Fruit fly (Drosophila melanogaster) whole organism, embryonic: ENCODE results near the gene CG42727.
A peak's percentile ranks its signal among the peaks of the same experiment; 100 is the strongest.

Experiments used
- Abd-B ChIP-seq: fragments of 200-800 bp; sonication (Bioruptor generic); optimal IDR thresholded peaks from 2 replicates; lab custom pipeline; 2018; ENCODE audit warnings: missing biosample characterization, mild to moderate bottlenecking, missing genetic modification characterization, moderate library complexity
- Atf6 ChIP-seq: fragments of 200-800 bp; sonication (Bioruptor generic); IDR thresholded peaks from 2 replicates; pipeline ENCODE4 v1.3.6; 2022; ENCODE audit warnings: missing biosample characterization, missing genetic modification characterization
- CG11247 ChIP-seq: fragments of 200-800 bp; sonication (Bioruptor generic); IDR thresholded peaks from 2 replicates; pipeline ENCODE4 v1.3.6; 2022; ENCODE audit warnings: missing biosample characterization, missing genetic modification characterization
- CG12071 ChIP-seq: fragments of 200-800 bp; sonication (Bioruptor generic); optimal IDR thresholded peaks from 3 replicates; lab custom pipeline; 2018; ENCODE audit warnings: missing biosample characterization, mild to moderate bottlenecking, missing genetic modification characterization
- CG14667 ChIP-seq: fragments of 200-800 bp; sonication (Bioruptor generic); IDR thresholded peaks from 2 replicates; pipeline ENCODE4 v1.3.6; 2022; ENCODE audit warnings: missing biosample characterization, missing genetic modification characterization
- CG14965 ChIP-seq: fragments of 200-800 bp; sonication (Bioruptor generic); optimal IDR thresholded peaks from 2 replicates; lab custom pipeline; 2016; ENCODE audit warnings: missing biosample characterization, missing genetic modification characterization, borderline replicate concordance
- CG1602 ChIP-seq: fragments of 200-800 bp; sonication (Bioruptor generic); optimal IDR thresholded peaks from 3 replicates; lab custom pipeline; 2016; ENCODE audit warnings: missing biosample characterization, missing genetic modification characterization
- CG17359 ChIP-seq: fragments of 200-800 bp; sonication (Bioruptor generic); optimal IDR thresholded peaks from 3 replicates; lab custom pipeline; 2018; ENCODE audit warnings: missing biosample characterization, mild to moderate bottlenecking, missing genetic modification characterization, moderate library complexity
- CG3163 ChIP-seq: fragments of 200-800 bp; sonication (Bioruptor generic); optimal IDR thresholded peaks from 3 replicates; lab custom pipeline; 2016; ENCODE audit warnings: missing biosample characterization, missing genetic modification characterization
- CG4360 ChIP-seq: fragments of 200-800 bp; sonication (Bioruptor generic); IDR thresholded peaks from 2 replicates; pipeline ENCODE4 v1.3.6; 2022; ENCODE audit warnings: missing biosample characterization, missing genetic modification characterization
- CG4404 ChIP-seq: fragments of 200-800 bp; sonication (Bioruptor generic); IDR thresholded peaks from 2 replicates; pipeline ENCODE4 v1.3.6; 2022; ENCODE audit warnings: missing biosample characterization, missing genetic modification characterization
- CG6791 ChIP-seq: fragments of 200-800 bp; sonication (Bioruptor generic); IDR thresholded peaks from 3 replicates; pipeline ENCODE4 v1.3.6; 2022; ENCODE audit warnings: missing biosample characterization, missing genetic modification characterization; ENCODE audit not compliant: partially characterized antibody
- CG8924 ChIP-seq: fragments of 200-800 bp; optimal IDR thresholded peaks from 3 replicates; lab custom pipeline; 2019; ENCODE audit warnings: missing biosample characterization, mild to moderate bottlenecking, missing genetic modification characterization, moderate library complexity
- D ChIP-seq, 2 experiments: fragments of 200-800 bp in 1 of 2; fragments of >200 bp in 1 of 2; sonication (Bioruptor generic) in 1 of 2; optimal IDR thresholded peaks; 2 replicates in 1 of 2; 3 replicates in 1 of 2; lab custom pipeline; 2017; ENCODE audit warnings: mild to moderate bottlenecking in 1 of 2, missing biosample characterization in 1 of 2, missing genetic modification characterization in 1 of 2, missing genetic modification reagents in 1 of 2
- D19A ChIP-seq: fragments of 200-800 bp; optimal IDR thresholded peaks from 3 replicates; lab custom pipeline; 2019; ENCODE audit warnings: missing biosample characterization, mild to moderate bottlenecking, missing genetic modification characterization, moderate library complexity
- Dad ChIP-seq: fragments of 200-800 bp; sonication (Bioruptor generic); optimal IDR thresholded peaks from 3 replicates; lab custom pipeline; 2016; ENCODE audit warnings: missing biosample characterization, missing genetic modification characterization
- Elba2 ChIP-seq: fragments of 200-800 bp; sonication (Bioruptor generic); optimal IDR thresholded peaks from 3 replicates; lab custom pipeline; 2016; ENCODE audit warnings: missing biosample characterization, missing genetic modification characterization
- HHEX ChIP-seq: fragments of 200-800 bp; sonication (Bioruptor generic); optimal IDR thresholded peaks from 3 replicates; lab custom pipeline; 2017; ENCODE audit warnings: missing biosample characterization, mild to moderate bottlenecking, missing genetic modification characterization, missing genetic modification reagents
- Hand ChIP-seq: fragments of 200-800 bp; sonication (Bioruptor generic); optimal IDR thresholded peaks from 2 replicates; lab custom pipeline; 2017; ENCODE audit warnings: mild to moderate bottlenecking, missing biosample characterization, missing genetic modification reagents, missing genetic modification characterization
- Hey ChIP-seq: fragments of 200-800 bp; sonication (Bioruptor generic); optimal IDR thresholded peaks from 3 replicates; lab custom pipeline; 2018; ENCODE audit warnings: missing biosample characterization, mild to moderate bottlenecking, missing genetic modification characterization
- Lpt ChIP-seq: fragments of >200 bp; optimal IDR thresholded peaks from 2 replicates; lab custom pipeline; 2018; ENCODE audit warnings: missing biosample characterization, missing genetic modification characterization
- MTF-1 ChIP-seq: fragments of 200-800 bp; sonication (Bioruptor generic); optimal IDR thresholded peaks from 2 replicates; lab custom pipeline; 2018; ENCODE audit warnings: missing biosample characterization, mild to moderate bottlenecking, missing genetic modification characterization, borderline replicate concordance
- Oaz ChIP-seq: fragments of 200-800 bp; sonication (Bioruptor generic); IDR thresholded peaks from 2 replicates; pipeline ENCODE4 v1.3.6; 2022; ENCODE audit warnings: missing biosample characterization, missing genetic modification characterization
- Optix ChIP-seq: fragments of 200-800 bp; sonication (Bioruptor generic); IDR thresholded peaks from 3 replicates; pipeline ENCODE4 v1.3.6; 2022; ENCODE audit warnings: missing biosample characterization, missing genetic modification characterization
- Ptx1 ChIP-seq: fragments of 200-800 bp; sonication (Bioruptor generic); IDR thresholded peaks from 2 replicates; pipeline ENCODE4 v1.3.6; 2022; ENCODE audit warnings: missing biosample characterization, missing genetic modification characterization
- Side ChIP-seq: fragments of 200-800 bp; sonication (Bioruptor generic); optimal IDR thresholded peaks from 2 replicates; lab custom pipeline; 2016; ENCODE audit warnings: missing biosample characterization, missing genetic modification characterization
- Stat92E ChIP-seq, 3 experiments: fragments of >200 bp in 2 of 3; fragments of 200-800 bp in 1 of 3; sonication (Bioruptor generic) in 1 of 3; optimal IDR thresholded peaks; 2 replicates each; lab custom pipeline; 2017 to 2019; ENCODE audit warnings: missing biosample characterization in 3 of 3, missing genetic modification characterization in 3 of 3, mild to moderate bottlenecking in 1 of 3, moderate library complexity in 1 of 3
- ab ChIP-seq: fragments of 200-800 bp; sonication (Bioruptor generic); optimal IDR thresholded peaks from 2 replicates; lab custom pipeline; 2016; ENCODE audit warnings: missing biosample characterization, missing genetic modification characterization
- al ChIP-seq: fragments of 200-800 bp; sonication (Bioruptor generic); IDR thresholded peaks from 2 replicates; pipeline ENCODE4 v1.3.6; 2022; ENCODE audit warnings: missing biosample characterization, missing genetic modification characterization
- bigmax ChIP-seq: fragments of 200-800 bp; sonication (Bioruptor generic); optimal IDR thresholded peaks from 2 replicates; lab custom pipeline; 2018; ENCODE audit warnings: missing biosample characterization, mild to moderate bottlenecking, missing genetic modification characterization
- cato ChIP-seq: fragments of 200-800 bp; sonication (Bioruptor generic); optimal IDR thresholded peaks from 2 replicates; lab custom pipeline; 2016; ENCODE audit warnings: missing biosample characterization, missing genetic modification characterization, borderline replicate concordance
- ci ChIP-seq: fragments of 200-800 bp; sonication (Bioruptor generic); IDR thresholded peaks from 3 replicates; pipeline ENCODE4 v1.3.6; 2022; ENCODE audit warnings: missing biosample characterization, missing genetic modification characterization
- dmrt11E ChIP-seq: fragments of 200-800 bp; sonication (Bioruptor generic); optimal IDR thresholded peaks from 3 replicates; lab custom pipeline; 2018; ENCODE audit warnings: missing biosample characterization, mild to moderate bottlenecking, missing genetic modification characterization, moderate library complexity
- en ChIP-seq: fragments of 200-800 bp; sonication (Bioruptor generic); optimal IDR thresholded peaks from 2 replicates; lab custom pipeline; 2016; ENCODE audit warnings: missing biosample characterization, missing genetic modification characterization
- hb ChIP-seq: fragments of 200-800 bp; sonication (Bioruptor generic); IDR thresholded peaks from 3 replicates; pipeline ENCODE4 v1.3.6; 2022; ENCODE audit warnings: missing biosample characterization, missing genetic modification characterization; ENCODE audit not compliant: partially characterized antibody
- jing ChIP-seq: fragments of 200-800 bp; sonication (Bioruptor generic); optimal IDR thresholded peaks from 2 replicates; lab custom pipeline; 2018; ENCODE audit warnings: missing biosample characterization, mild to moderate bottlenecking, missing genetic modification characterization
- ken ChIP-seq: fragments of 200-800 bp; sonication (Bioruptor generic); IDR thresholded peaks from 3 replicates; pipeline ENCODE4 v1.3.6; 2022; ENCODE audit warnings: missing biosample characterization, missing genetic modification characterization
- nau ChIP-seq: fragments of 200-800 bp; sonication (Bioruptor generic); optimal IDR thresholded peaks from 3 replicates; lab custom pipeline; 2017; ENCODE audit warnings: missing biosample characterization, mild to moderate bottlenecking, missing genetic modification characterization, missing genetic modification reagents
- nerfin-1 ChIP-seq: fragments of 200-800 bp; sonication (Bioruptor generic); optimal IDR thresholded peaks from 3 replicates; lab custom pipeline; 2019; ENCODE audit warnings: missing biosample characterization, mild to moderate bottlenecking, missing genetic modification characterization, moderate library complexity
- nmo ChIP-seq: fragments of 200-800 bp; sonication (Bioruptor generic); optimal IDR thresholded peaks from 2 replicates; lab custom pipeline; 2018; ENCODE audit warnings: missing biosample characterization, mild to moderate bottlenecking, missing genetic modification characterization, moderate library complexity
- pnt ChIP-seq: fragments of 200-800 bp; sonication (Bioruptor generic); optimal IDR thresholded peaks from 3 replicates; lab custom pipeline; 2016; ENCODE audit warnings: missing biosample characterization, missing genetic modification characterization
- row ChIP-seq: fragments of 200-800 bp; sonication (Bioruptor generic); IDR thresholded peaks from 3 replicates; pipeline ENCODE4 v1.3.6; 2022; ENCODE audit warnings: missing biosample characterization, missing genetic modification characterization
- run ChIP-seq: fragments of 200-800 bp; sonication (Bioruptor generic); optimal IDR thresholded peaks from 3 replicates; lab custom pipeline; 2018; ENCODE audit warnings: missing biosample characterization, mild to moderate bottlenecking, missing genetic modification characterization
- sisA ChIP-seq: fragments of 200-800 bp; sonication (Bioruptor generic); IDR thresholded peaks from 2 replicates; pipeline ENCODE4 v1.3.6; 2022; ENCODE audit warnings: missing biosample characterization, missing genetic modification characterization
- sob ChIP-seq: fragments of 200-800 bp; sonication (Bioruptor generic); IDR thresholded peaks from 2 replicates; pipeline ENCODE4 v1.3.6; 2022; ENCODE audit warnings: missing biosample characterization, missing genetic modification characterization
- tio ChIP-seq: fragments of 200-800 bp; sonication (Bioruptor generic); optimal IDR thresholded peaks from 2 replicates; lab custom pipeline; 2017; ENCODE audit warnings: missing biosample characterization, missing genetic modification characterization, inconsistent platforms
- unpg ChIP-seq: fragments of 200-800 bp; sonication (Bioruptor generic); optimal IDR thresholded peaks from 3 replicates; lab custom pipeline; 2018; ENCODE audit warnings: missing biosample characterization, mild to moderate bottlenecking, missing genetic modification characterization, moderate library complexity
- wdn ChIP-seq: fragments of 200-800 bp; sonication (Bioruptor generic); IDR thresholded peaks from 2 replicates; pipeline ENCODE4 v1.3.6; 2022; ENCODE audit warnings: missing biosample characterization, missing genetic modification characterization
- wek ChIP-seq: fragments of 200-800 bp; sonication (Bioruptor generic); optimal IDR thresholded peaks from 3 replicates; lab custom pipeline; 2018; ENCODE audit warnings: missing biosample characterization, mild to moderate bottlenecking, missing genetic modification characterization, moderate library complexity
- wor ChIP-seq: fragments of 200-800 bp; sonication (Bioruptor generic); IDR thresholded peaks from 2 replicates; pipeline ENCODE4 v1.3.6; 2022; ENCODE audit warnings: missing biosample characterization, missing genetic modification characterization

The CG42727 gene

DNA sequence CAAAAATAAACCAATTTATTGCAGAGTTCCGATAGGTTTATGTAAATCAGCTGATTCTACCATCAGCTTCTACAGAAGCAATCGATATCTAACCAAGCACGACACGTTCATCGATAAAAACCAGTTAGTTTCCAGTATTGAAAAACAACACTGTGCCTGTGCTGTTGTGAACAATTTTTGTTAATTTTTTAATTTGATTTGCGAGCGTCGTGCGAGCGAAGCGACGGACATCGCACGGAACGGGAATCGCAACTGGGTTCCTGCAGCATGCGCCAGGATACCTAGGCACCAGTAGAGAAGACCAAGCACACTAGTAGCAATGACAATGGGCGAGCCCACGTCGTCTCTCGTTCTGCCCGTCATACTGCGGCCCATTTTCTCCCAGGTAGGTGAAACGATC is 24.0 kb downstream of the CG42727 start, which contains the start of the genes Ccm3 and CG6136 (continued):
- TF ChIP-seq unpg (GFP tag; lab: Kevin White, UChicago): peak; percentile 36
- TF ChIP-seq row (GFP tag; lab: Robert Waterston, UW): peak; percentile 17; the same call in 1 of the 3 replicates
- TF ChIP-seq ab (GFP tag; lab: Kevin White, UChicago): no peak
- no peak for TF ChIP-seq Ptx1 (GFP tag; lab: Robert Waterston, UW)
- no peak for TF ChIP-seq cato (GFP tag; lab: Kevin White, UChicago)
- TF ChIP-seq CG3163 (GFP tag; lab: Kevin White, UChicago): peak; percentile 49
- peak; percentile 84 for TF ChIP-seq sob (GFP tag; lab: Robert Waterston, UW)
- no peak for TF ChIP-seq CG1602 (GFP tag; lab: Kevin White, UChicago)
- no peak for TF ChIP-seq Optix (GFP tag; lab: Robert Waterston, UW)
- no peak for TF ChIP-seq Hey (tag; lab: Kevin White, UChicago)
- TF ChIP-seq HHEX: no peak
- TF ChIP-seq CG12071: no peak
- TF ChIP-seq dmrt11E: peak; percentile 10
- TF ChIP-seq CG17359 (tag; lab: Kevin White, UChicago): no peak
- 0 out of 2 replicates have a peak, but pooled peaks have one; percentile 13 for TF ChIP-seq Atf6
- TF ChIP-seq nmo (GFP tag; lab: Kevin White, UChicago): peak; percentile 43
- no peak for TF ChIP-seq nau
- no peak for TF ChIP-seq CG4360 (GFP tag; lab: Robert Waterston, UW)
- no peak for TF ChIP-seq pnt (GFP tag; lab: Kevin White, UChicago)
- no peak for TF ChIP-seq CG14965
- peak; percentile 4 for TF ChIP-seq nerfin-1 (tag; lab: Kevin White, UChicago)
- no peak for TF ChIP-seq ken
- TF ChIP-seq wor: no peak
- TF ChIP-seq D (optimal IDR thresholded peaks at IDR 0.05; lab: Kevin White, UChicago): no peak
- TF ChIP-seq D (GFP tag; optimal IDR thresholded peaks at IDR 0.05; lab: Kevin White, UChicago): no peak
- no peak for TF ChIP-seq wek
- TF ChIP-seq CG8924 (tag; lab: Kevin White, UChicago): peak; percentile 57
- no peak for TF ChIP-seq Stat92E (GFP tag; optimal IDR thresholded peaks at IDR 0.05; lab: Kevin White, UChicago)
- TF ChIP-seq CG6791: peak; percentile 93
- TF ChIP-seq CG11247: peak; percentile 44; the same call in 1 of the 2 replicates
- peak; percentile 35 for TF ChIP-seq Elba2
- peak; percentile 59 for TF ChIP-seq Side (GFP tag; lab: Kevin White, UChicago)
- TF ChIP-seq bigmax: no peak
- TF ChIP-seq wdn (GFP tag; lab: Robert Waterston, UW): no peak; the same call in 1 of the 2 replicates
- no peak for TF ChIP-seq Oaz (GFP tag; lab: Robert Waterston, UW)
- peak; percentile 52; the same call in 1 of the 2 replicates for TF ChIP-seq al (GFP tag; lab: Robert Waterston, UW)
- no peak for TF ChIP-seq en (GFP tag; lab: Kevin White, UChicago)
- peak; percentile 25; the same call in 1 of the 2 replicates for TF ChIP-seq CG4404
- TF ChIP-seq D19A (tag; lab: Kevin White, UChicago): no peak
- peak; percentile 64; the same call in 2 of the 3 replicates for TF ChIP-seq ci (GFP tag; lab: Robert Waterston, UW)
- TF ChIP-seq MTF-1 (GFP tag; lab: Kevin White, UChicago): peak; percentile 14
- no peak for TF ChIP-seq run
- TF ChIP-seq CG14667: no peak
- TF ChIP-seq Dad: peak; percentile 20
- no peak for TF ChIP-seq tio (GFP tag; lab: Kevin White, UChicago)
- TF ChIP-seq jing (GFP tag; lab: Kevin White, UChicago): no peak
- no peak for TF ChIP-seq Hand (GFP tag; lab: Kevin White, UChicago)
- TF ChIP-seq Lpt (GFP tag; lab: Kevin White, UChicago): no peak
- no peak for TF ChIP-seq Abd-B (GFP tag; lab: Kevin White, UChicago)
- 0 out of 2 replicates have a peak, but pooled peaks have one; percentile 12 for TF ChIP-seq sisA
- TF ChIP-seq hb (GFP tag; lab: Robert Waterston, UW): peak; percentile 86
